Fruit fly (Drosophila melanogaster) whole organism, embryonic: ENCODE measurements around the gene CG31249.
A peak's percentile ranks its signal among the peaks of the same experiment; 100 is the strongest.

Experiments
- Atf3 ChIP-seq: fragments of 200-800 bp; sonication (Bioruptor generic); optimal IDR thresholded peaks from 3 replicates; lab custom pipeline; 2016; ENCODE audit warnings: missing biosample characterization, missing genetic modification characterization
- CG11560 ChIP-seq: fragments of 200-800 bp; sonication (Bioruptor generic); IDR thresholded peaks from 3 replicates; pipeline ENCODE4 v1.3.6; 2022; ENCODE audit warnings: missing biosample characterization, missing genetic modification characterization
- CG12391 ChIP-seq: fragments of 200-800 bp; sonication (Bioruptor generic); optimal IDR thresholded peaks from 3 replicates; lab custom pipeline; 2018; ENCODE audit warnings: missing biosample characterization, mild to moderate bottlenecking, missing genetic modification characterization, moderate library complexity
- CG12659 ChIP-seq: fragments of 200-800 bp; sonication (Bioruptor generic); optimal IDR thresholded peaks from 3 replicates; lab custom pipeline; 2017; ENCODE audit warnings: mild to moderate bottlenecking, missing biosample characterization, missing genetic modification reagents, missing genetic modification characterization
- CG13296 ChIP-seq: fragments of 200-800 bp; sonication (Bioruptor generic); optimal IDR thresholded peaks from 3 replicates; lab custom pipeline; 2018; ENCODE audit warnings: missing biosample characterization, mild to moderate bottlenecking, missing genetic modification characterization
- CG15269 ChIP-seq: fragments of 200-800 bp; sonication (Bioruptor generic); optimal IDR thresholded peaks from 2 replicates; lab custom pipeline; 2018; ENCODE audit warnings: missing biosample characterization, mild to moderate bottlenecking, missing genetic modification characterization, moderate library complexity
- CG17802 ChIP-seq: fragments of 200-800 bp; sonication (Bioruptor generic); optimal IDR thresholded peaks from 2 replicates; lab custom pipeline; 2018; ENCODE audit warnings: missing biosample characterization, mild to moderate bottlenecking, missing genetic modification characterization, moderate library complexity
- CG18011 ChIP-seq: fragments of 200-800 bp; sonication (Bioruptor generic); optimal IDR thresholded peaks from 2 replicates; lab custom pipeline; 2017; ENCODE audit warnings: missing biosample characterization, missing genetic modification characterization, mild to moderate bottlenecking, moderate library complexity, missing genotype
- CG2120 ChIP-seq: fragments of 200-800 bp; sonication (Bioruptor generic); optimal IDR thresholded peaks from 3 replicates; lab custom pipeline; 2016; ENCODE audit warnings: missing biosample characterization, missing genetic modification characterization
- CG3065 ChIP-seq: fragments of 200-800 bp; sonication (Bioruptor generic); optimal IDR thresholded peaks from 2 replicates; lab custom pipeline; 2016; ENCODE audit warnings: missing biosample characterization, missing genetic modification characterization
- CG31224 ChIP-seq: fragments of 200-800 bp; sonication (Bioruptor generic); IDR thresholded peaks from 2 replicates; pipeline ENCODE4 v1.3.6; 2022; ENCODE audit warnings: missing biosample characterization, missing genetic modification characterization
- CG33213 ChIP-seq: fragments of 200-800 bp; sonication (Bioruptor generic); optimal IDR thresholded peaks from 3 replicates; lab custom pipeline; 2016; ENCODE audit warnings: missing biosample characterization, missing genetic modification characterization
- CG33557 ChIP-seq: fragments of 200-800 bp; sonication (Bioruptor generic); optimal IDR thresholded peaks from 2 replicates; lab custom pipeline; 2019; ENCODE audit warnings: missing biosample characterization, mild to moderate bottlenecking, missing genetic modification characterization, moderate library complexity
- CG5953 ChIP-seq: fragments of 200-800 bp; sonication (Bioruptor generic); IDR thresholded peaks from 2 replicates; pipeline ENCODE4 v1.3.6; 2022; ENCODE audit warnings: missing biosample characterization, missing genetic modification characterization
- CG7786 ChIP-seq: fragments of 200-800 bp; sonication (Bioruptor generic); optimal IDR thresholded peaks from 2 replicates; lab custom pipeline; 2016; ENCODE audit warnings: missing biosample characterization, missing genetic modification characterization
- CG9817 ChIP-seq: fragments of 200-800 bp; sonication (Bioruptor generic); optimal IDR thresholded peaks from 2 replicates; lab custom pipeline; 2018; ENCODE audit warnings: missing biosample characterization, mild to moderate bottlenecking, missing genetic modification characterization, moderate library complexity
- Dfd ChIP-seq, 2 experiments: fragments of >200 bp; optimal IDR thresholded peaks; 2 replicates each; lab custom pipeline; 2017; ENCODE audit warnings: missing biosample characterization in 2 of 2, missing genetic modification characterization in 2 of 2
- Dip3 ChIP-seq: fragments of 200-800 bp; sonication (Bioruptor generic); optimal IDR thresholded peaks from 3 replicates; lab custom pipeline; 2016; ENCODE audit warnings: missing biosample characterization, missing genetic modification characterization
- Hsf ChIP-seq: fragments of 200-800 bp; sonication (Bioruptor generic); optimal IDR thresholded peaks from 3 replicates; lab custom pipeline; 2016; ENCODE audit warnings: missing biosample characterization, missing genetic modification characterization
- Lim3 ChIP-seq: fragments of 200-800 bp; sonication (Bioruptor generic); IDR thresholded peaks from 2 replicates; pipeline ENCODE4 v1.3.6; 2022; ENCODE audit warnings: missing biosample characterization, missing genetic modification characterization
- Meics ChIP-seq: fragments of 200-800 bp; sonication (Bioruptor generic); optimal IDR thresholded peaks from 2 replicates; lab custom pipeline; 2017; ENCODE audit warnings: missing biosample characterization, mild to moderate bottlenecking, missing genetic modification characterization
- Myb ChIP-seq: fragments of 200-800 bp; sonication (Bioruptor generic); optimal IDR thresholded peaks from 2 replicates; lab custom pipeline; 2016; ENCODE audit warnings: missing biosample characterization, missing genetic modification characterization
- Poxn ChIP-seq: fragments of 200-800 bp; sonication (Bioruptor generic); IDR thresholded peaks from 2 replicates; pipeline ENCODE4 v1.3.6; 2022; ENCODE audit warnings: missing biosample characterization, missing genetic modification characterization
- Rx ChIP-seq: fragments of 200-800 bp; sonication (Bioruptor generic); IDR thresholded peaks from 2 replicates; pipeline ENCODE4 v1.3.6; 2022; ENCODE audit warnings: missing biosample characterization, missing genetic modification characterization
- Vsx1 ChIP-seq: fragments of 200-800 bp; sonication (Bioruptor generic); optimal IDR thresholded peaks from 2 replicates; lab custom pipeline; 2017; ENCODE audit warnings: missing biosample characterization, mild to moderate bottlenecking, missing genetic modification characterization, missing genetic modification reagents
- ase ChIP-seq: fragments of 200-800 bp; sonication (Bioruptor generic); IDR thresholded peaks from 3 replicates; pipeline ENCODE4 v1.3.6; 2022; ENCODE audit warnings: missing biosample characterization, missing genetic modification characterization
- az2 ChIP-seq: fragments of 200-800 bp; sonication (Bioruptor generic); optimal IDR thresholded peaks from 3 replicates; lab custom pipeline; 2016; ENCODE audit warnings: missing biosample characterization, missing genetic modification characterization
- chn ChIP-seq: fragments of 200-800 bp; sonication (Bioruptor generic); optimal IDR thresholded peaks from 2 replicates; lab custom pipeline; 2016; ENCODE audit warnings: missing biosample characterization, missing genetic modification characterization
- dan ChIP-seq: fragments of 200-800 bp; sonication (Bioruptor generic); IDR thresholded peaks from 2 replicates; pipeline ENCODE4 v1.3.6; 2022; ENCODE audit warnings: missing biosample characterization, missing genetic modification characterization
- fd3F ChIP-seq: fragments of 200-800 bp; sonication (Bioruptor generic); optimal IDR thresholded peaks from 2 replicates; lab custom pipeline; 2018; ENCODE audit warnings: missing biosample characterization, mild to moderate bottlenecking, missing genetic modification characterization, moderate library complexity
- ftz-f1 ChIP-seq: fragments of 200-800 bp; sonication (Bioruptor generic); optimal IDR thresholded peaks from 2 replicates; lab custom pipeline; 2016; ENCODE audit warnings: missing biosample characterization, missing genetic modification characterization
- gcm ChIP-seq: fragments of 200-800 bp; sonication (Bioruptor generic); optimal IDR thresholded peaks from 2 replicates; lab custom pipeline; 2019; ENCODE audit warnings: missing biosample characterization, mild to moderate bottlenecking, missing genetic modification characterization, moderate library complexity
- hb ChIP-seq: fragments of 200-800 bp; sonication (Bioruptor generic); IDR thresholded peaks from 3 replicates; pipeline ENCODE4 v1.3.6; 2022; ENCODE audit warnings: missing biosample characterization, missing genetic modification characterization; ENCODE audit not compliant: partially characterized antibody
- hkb ChIP-seq, 2 experiments: fragments of 200-800 bp in 1 of 2; fragments of >200 bp in 1 of 2; sonication (Bioruptor generic) in 1 of 2; IDR thresholded peaks in 1 of 2; optimal IDR thresholded peaks in 1 of 2; 2 replicates each; pipeline versions ENCODE4 v1.3.6 to Lab custom; 2017 to 2022; ENCODE audit warnings: missing biosample characterization in 1 of 2, missing genetic modification characterization in 1 of 2
- jumu ChIP-seq: fragments of 200-800 bp; sonication (Bioruptor generic); optimal IDR thresholded peaks from 3 replicates; lab custom pipeline; 2016; ENCODE audit warnings: missing biosample characterization, missing genetic modification characterization
- lmd ChIP-seq: fragments of 200-800 bp; sonication (Bioruptor generic); IDR thresholded peaks from 2 replicates; pipeline ENCODE4 v1.3.6; 2022; ENCODE audit warnings: missing biosample characterization, missing genetic modification characterization
- onecut ChIP-seq: fragments of 200-800 bp; sonication (Bioruptor generic); IDR thresholded peaks from 2 replicates; pipeline ENCODE4 v1.3.6; 2022; ENCODE audit warnings: missing biosample characterization, missing genetic modification characterization
- pan ChIP-seq, 4 experiments: fragments of >200 bp in 3 of 4; fragments of 200-800 bp in 1 of 4; sonication (Bioruptor generic) in 1 of 4; optimal IDR thresholded peaks in 3 of 4; IDR thresholded peaks in 1 of 4; 2 replicates each; pipeline versions ENCODE4 v1.3.6 to Lab custom; 2017 to 2022; ENCODE audit warnings: missing biosample characterization in 2 of 4, missing genetic modification characterization in 2 of 4, mixed read lengths in 1 of 4
- pho ChIP-seq: fragments of 200-800 bp; sonication (Bioruptor generic); optimal IDR thresholded peaks from 2 replicates; lab custom pipeline; 2016; ENCODE audit warnings: missing biosample characterization, missing genetic modification characterization
- psq ChIP-seq: fragments of 200-800 bp; sonication (Bioruptor generic); optimal IDR thresholded peaks from 2 replicates; lab custom pipeline; 2017; ENCODE audit warnings: missing biosample characterization, missing genetic modification characterization
- rib ChIP-seq: fragments of 200-800 bp; sonication (Bioruptor generic); IDR thresholded peaks from 2 replicates; pipeline ENCODE4 v1.3.6; 2022; ENCODE audit warnings: missing biosample characterization, missing genetic modification characterization
- salm ChIP-seq: fragments of 200-800 bp; sonication (Bioruptor generic); optimal IDR thresholded peaks from 2 replicates; lab custom pipeline; 2018; ENCODE audit warnings: missing biosample characterization, mild to moderate bottlenecking, missing genetic modification characterization
- sc ChIP-seq, 3 experiments: fragments of >200 bp in 2 of 3; fragments of 200-800 bp in 1 of 3; sonication (Bioruptor generic) in 1 of 3; optimal IDR thresholded peaks; 2 replicates in 2 of 3; 3 replicates in 1 of 3; lab custom pipeline; 2017; ENCODE audit warnings: mild to moderate bottlenecking in 1 of 3, missing biosample characterization in 1 of 3, missing genetic modification characterization in 1 of 3, missing genetic modification reagents in 1 of 3
- so ChIP-seq: fragments of 200-800 bp; sonication (Bioruptor generic); IDR thresholded peaks from 3 replicates; pipeline ENCODE4 v1.3.6; 2022; ENCODE audit warnings: missing biosample characterization, missing genetic modification characterization
- stwl ChIP-seq: fragments of 200-800 bp; sonication (Bioruptor generic); optimal IDR thresholded peaks from 3 replicates; lab custom pipeline; 2018; ENCODE audit warnings: missing biosample characterization, mild to moderate bottlenecking, missing genetic modification characterization, moderate library complexity
- tap ChIP-seq: fragments of 200-800 bp; optimal IDR thresholded peaks from 3 replicates; lab custom pipeline; 2019; ENCODE audit warnings: missing biosample characterization, mild to moderate bottlenecking, missing genetic modification characterization, moderate library complexity
- trem ChIP-seq: fragments of 200-800 bp; optimal IDR thresholded peaks from 3 replicates; lab custom pipeline; 2019; ENCODE audit warnings: missing biosample characterization, mild to moderate bottlenecking, missing genetic modification characterization, moderate library complexity
- twi ChIP-seq: fragments of 200-800 bp; optimal IDR thresholded peaks from 2 replicates; lab custom pipeline; 2019; ENCODE audit warnings: missing biosample characterization, mild to moderate bottlenecking, missing genetic modification characterization, moderate library complexity
- wdn ChIP-seq: fragments of 200-800 bp; sonication (Bioruptor generic); IDR thresholded peaks from 2 replicates; pipeline ENCODE4 v1.3.6; 2022; ENCODE audit warnings: missing biosample characterization, missing genetic modification characterization
- zfh1 ChIP-seq: fragments of 200-800 bp; sonication (Bioruptor generic); IDR thresholded peaks from 3 replicates; pipeline ENCODE4 v1.3.6; 2022; ENCODE audit warnings: missing biosample characterization, missing genetic modification characterization

Gene CG31249

DNA sequence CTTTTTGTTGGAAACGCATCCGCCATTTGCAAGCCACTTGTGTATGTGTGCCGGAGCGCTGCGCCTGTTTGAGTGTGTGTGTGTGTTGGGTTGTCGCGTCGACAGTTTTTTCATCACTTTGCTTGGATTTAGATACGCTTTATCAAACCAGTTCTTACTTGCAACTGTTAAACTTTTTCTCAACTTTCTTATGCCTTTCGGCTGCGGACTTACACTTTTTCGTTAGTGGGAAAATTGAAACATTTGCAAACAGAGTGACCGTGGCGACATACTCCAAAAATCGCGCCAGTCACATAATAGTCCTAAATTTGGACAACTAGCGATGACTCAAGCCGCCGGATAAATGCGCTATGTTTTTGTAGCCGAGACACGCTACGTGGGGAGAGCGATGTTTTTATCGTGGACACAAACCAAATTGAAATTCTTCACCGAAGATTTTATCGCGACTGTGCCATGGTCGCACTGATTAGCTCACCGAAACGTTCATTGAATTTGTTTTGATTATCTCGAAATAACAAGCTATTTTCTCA lies 4.6 kb downstream of the CG31249 start, which contains the start of the genes alt and CG7655 (continued):
- peak; percentile 88 for TF ChIP-seq Atf3 (GFP tag; lab: Kevin White, UChicago)
- TF ChIP-seq Lim3 (GFP tag; lab: Robert Waterston, UW): no peak
- TF ChIP-seq CG2120 (GFP tag; lab: Kevin White, UChicago): peak; percentile 36
- no peak for TF ChIP-seq onecut (GFP tag; lab: Robert Waterston, UW)
- TF ChIP-seq CG12391 (tag; lab: Kevin White, UChicago): peak; percentile 50
- no peak for TF ChIP-seq Rx (GFP tag; lab: Robert Waterston, UW)
- no peak for TF ChIP-seq dan (GFP tag; lab: Robert Waterston, UW)
- TF ChIP-seq CG7786: peak; percentile 9
- peak; percentile 23 for TF ChIP-seq hkb (optimal IDR thresholded peaks at IDR 0.05; lab: Kevin White, UChicago)
- no peak for TF ChIP-seq hkb (GFP tag; IDR thresholded peaks at IDR 0.05; lab: Robert Waterston, UW)
- no peak for TF ChIP-seq CG3065 (GFP tag; lab: Kevin White, UChicago)
- TF ChIP-seq pho (GFP tag; lab: Kevin White, UChicago): peak; percentile 44
- TF ChIP-seq psq (GFP tag; lab: Kevin White, UChicago): peak; percentile 41
- TF ChIP-seq Myb (GFP tag; lab: Kevin White, UChicago): peak; percentile 88
- peak; percentile 91 for TF ChIP-seq Vsx1 (GFP tag; lab: Kevin White, UChicago)
- TF ChIP-seq salm: peak; percentile 12
- TF ChIP-seq Dfd (GFP tag; optimal IDR thresholded peaks at IDR 0.05; lab: Kevin White, UChicago): no peak
- no peak for TF ChIP-seq CG18011 (GFP tag; lab: Kevin White, UChicago)
- no peak for TF ChIP-seq so (GFP tag; lab: Robert Waterston, UW)
- no peak for TF ChIP-seq wdn (GFP tag; lab: Robert Waterston, UW)
- no peak for TF ChIP-seq CG13296 (GFP tag; lab: Kevin White, UChicago)
- TF ChIP-seq jumu (GFP tag; lab: Kevin White, UChicago): peak; percentile 62
- TF ChIP-seq lmd (GFP tag; lab: Robert Waterston, UW): no peak
- TF ChIP-seq hb: no peak
- TF ChIP-seq Dip3 (GFP tag; lab: Kevin White, UChicago): peak; percentile 32
- no peak for TF ChIP-seq CG15269 (tag; lab: Kevin White, UChicago)
- no peak for TF ChIP-seq CG9817 (tag; lab: Kevin White, UChicago)
- no peak for TF ChIP-seq ase (GFP tag; lab: Robert Waterston, UW)
- TF ChIP-seq Poxn (GFP tag; lab: Robert Waterston, UW): no peak
- no peak for TF ChIP-seq zfh1
- TF ChIP-seq sc (optimal IDR thresholded peaks at IDR 0.05; lab: Kevin White, UChicago): no peak
- TF ChIP-seq sc (GFP tag; optimal IDR thresholded peaks at IDR 0.05; lab: Kevin White, UChicago): no peak
- TF ChIP-seq trem (tag; lab: Kevin White, UChicago): peak; percentile 82
- TF ChIP-seq ftz-f1 (GFP tag; lab: Kevin White, UChicago): peak; percentile 72
- TF ChIP-seq chn (GFP tag; lab: Kevin White, UChicago): no peak
- peak; percentile 10 for TF ChIP-seq CG33557 (GFP tag; lab: Kevin White, UChicago)
- no peak for TF ChIP-seq CG31224 (GFP tag; lab: Robert Waterston, UW)
- TF ChIP-seq rib (GFP tag; lab: Robert Waterston, UW): no peak
- TF ChIP-seq tap: peak; percentile 14
- no peak for TF ChIP-seq pan (optimal IDR thresholded peaks at IDR 0.05; lab: Kevin White, UChicago)
- TF ChIP-seq pan (GFP tag; optimal IDR thresholded peaks at IDR 0.05 in 1 of 2, IDR thresholded peaks at IDR 0.05 in 1 of 2): no peak
- TF ChIP-seq CG17802 (tag; lab: Kevin White, UChicago): no peak
- TF ChIP-seq CG11560 (tag; lab: Robert Waterston, UW): no peak
- no peak for TF ChIP-seq az2 (GFP tag; lab: Kevin White, UChicago)
- peak; percentile 90 for TF ChIP-seq CG33213
- TF ChIP-seq fd3F (GFP tag; lab: Kevin White, UChicago): no peak
- TF ChIP-seq CG12659 (GFP tag; lab: Kevin White, UChicago): peak; percentile 88
- TF ChIP-seq Hsf (GFP tag; lab: Kevin White, UChicago): no peak
- peak; percentile 3 for TF ChIP-seq twi (tag; lab: Kevin White, UChicago)
- no peak for TF ChIP-seq gcm (GFP tag; lab: Kevin White, UChicago)
- TF ChIP-seq Meics (GFP tag; lab: Kevin White, UChicago): no peak
- TF ChIP-seq CG5953 (GFP tag; lab: Robert Waterston, UW): no peak
- peak; percentile 66 for TF ChIP-seq stwl (tag; lab: Kevin White, UChicago)
